Worm (Caenorhabditis elegans): Measurements from ENCODE around the gene egl-15.

DNA sequence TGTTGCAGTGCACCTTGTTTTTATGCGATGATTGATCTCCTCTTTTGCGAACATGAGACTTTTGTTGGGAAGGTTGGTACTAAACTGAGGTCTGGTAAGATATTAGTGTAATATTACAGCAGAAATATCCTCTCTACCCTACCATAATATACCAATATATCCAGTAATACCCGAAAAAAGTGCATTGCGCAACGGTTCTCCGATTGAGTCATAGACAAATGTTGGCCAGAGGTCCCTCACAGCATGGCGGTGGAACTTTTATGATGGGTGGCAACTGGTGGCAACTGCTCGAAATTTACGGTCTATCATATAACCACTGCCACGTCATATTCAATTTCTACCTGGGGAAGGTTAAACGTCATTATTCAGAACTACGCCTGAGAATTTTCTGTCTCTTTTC, 26.9 kb upstream of the egl-15 start:
- TF ChIP-seq nhr-28 (tag; optimal IDR thresholded peaks at IDR 0.05) (no peak), blmp-1 (tag; optimal IDR thresholded peaks at IDR 0.05) (no peak), lsy-2 (tag; optimal IDR thresholded peaks at IDR 0.05) (no peak)

Measured in whole organism, mixed stage, embryonic.